Fruit fly (Drosophila melanogaster) whole organism: ENCODE data around the gene if.

Experiments
- CG8478 ChIP-seq: fragments of >200 bp; optimal IDR thresholded peaks from 2 replicates; lab custom pipeline; 2018; ENCODE audit warnings: inconsistent platforms
- Dll ChIP-seq: fragments of >200 bp; optimal IDR thresholded peaks from 2 replicates; lab custom pipeline; 2017
- EcR ChIP-seq, 2 experiments: fragments of >200 bp; optimal IDR thresholded peaks; 2 replicates each; lab custom pipeline; 2017; ENCODE audit warnings: missing biosample characterization in 2 of 2, missing genetic modification characterization in 2 of 2, missing genetic modification reagents in 2 of 2
- pan ChIP-seq: fragments of >200 bp; optimal IDR thresholded peaks from 2 replicates; lab custom pipeline; 2017
- psq ChIP-seq: fragments of >200 bp; optimal IDR thresholded peaks from 2 replicates; lab custom pipeline; 2017
- usp ChIP-seq: fragments of >200 bp; optimal IDR thresholded peaks from 2 replicates; lab custom pipeline; 2017; ENCODE audit warnings: missing biosample characterization, missing genetic modification characterization, mixed read lengths

DNA sequence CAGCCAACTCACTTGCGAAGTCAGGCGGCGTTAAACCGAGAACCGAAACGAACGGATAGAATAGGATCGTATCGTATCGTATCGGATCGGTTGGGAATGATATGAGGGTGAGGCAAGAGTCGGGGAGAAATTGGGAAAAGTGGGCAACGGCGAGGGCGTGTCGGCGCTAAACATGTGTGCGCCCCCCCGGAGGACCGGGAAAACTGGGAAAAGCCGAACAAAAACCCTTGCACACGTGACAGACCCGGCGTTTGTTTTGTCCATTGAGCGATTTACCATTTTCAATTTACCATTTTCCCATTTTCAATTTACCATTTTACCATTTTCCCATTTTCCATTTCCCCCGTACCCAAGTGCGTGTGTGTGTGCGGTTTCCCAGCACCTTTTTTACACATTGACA, 8.2 kb downstream of the if start:
- TF ChIP-seq EcR (GFP tag; optimal IDR thresholded peaks at IDR 0.05; lab: Kevin White, UChicago) (no peak), psq (lab: Kevin White, UChicago) (no peak), usp (GFP tag; lab: Kevin White, UChicago) (no peak), Dll (no peak), pan (lab: Kevin White, UChicago) (no peak), CG8478 (lab: Kevin White, UChicago) (no peak)
